Fruit fly (Drosophila melanogaster) whole organism, embryonic: Measurements from ENCODE around the gene CG34435.

ENCODE experiments used
- Asciz ChIP-seq: fragments of 200-800 bp; sonication (Bioruptor generic); optimal IDR thresholded peaks from 2 replicates; lab custom pipeline; 2017; ENCODE audit warnings: missing biosample characterization, mild to moderate bottlenecking, missing genetic modification characterization, missing genetic modification reagents
- BEAF-32 ChIP-seq: fragments of 200-800 bp; sonication (Bioruptor generic); optimal IDR thresholded peaks from 3 replicates; lab custom pipeline; 2017; ENCODE audit warnings: missing biosample characterization, missing genetic modification characterization, mild to moderate bottlenecking, moderate library complexity, missing genetic modification reagents
- BtbVII ChIP-seq: fragments of 200-800 bp; sonication (Bioruptor generic); optimal IDR thresholded peaks from 3 replicates; lab custom pipeline; 2017; ENCODE audit warnings: missing biosample characterization, mild to moderate bottlenecking, missing genetic modification characterization
- C15 ChIP-seq: fragments of 200-800 bp; sonication (Bioruptor generic); IDR thresholded peaks from 3 replicates; pipeline ENCODE4 v1.3.6; 2022; ENCODE audit warnings: missing biosample characterization, missing genetic modification characterization
- CG10274 ChIP-seq: fragments of 200-800 bp; sonication (Bioruptor generic); optimal IDR thresholded peaks from 3 replicates; lab custom pipeline; 2017; ENCODE audit warnings: missing biosample characterization, mild to moderate bottlenecking, missing genetic modification characterization
- CG10366 ChIP-seq: fragments of 200-800 bp; sonication (Bioruptor generic); IDR thresholded peaks from 2 replicates; pipeline ENCODE4 v1.3.6; 2022; ENCODE audit warnings: missing biosample characterization, missing genetic modification characterization
- CG12071 ChIP-seq: fragments of 200-800 bp; sonication (Bioruptor generic); optimal IDR thresholded peaks from 3 replicates; lab custom pipeline; 2018; ENCODE audit warnings: missing biosample characterization, mild to moderate bottlenecking, missing genetic modification characterization
- CG12299 ChIP-seq: fragments of 200-800 bp; sonication (Bioruptor generic); optimal IDR thresholded peaks from 2 replicates; lab custom pipeline; 2018; ENCODE audit warnings: missing biosample characterization, mild to moderate bottlenecking, missing genetic modification characterization
- CG12744 ChIP-seq: fragments of 200-800 bp; sonication (Bioruptor generic); optimal IDR thresholded peaks from 2 replicates; lab custom pipeline; 2016; ENCODE audit warnings: missing biosample characterization, missing genetic modification characterization
- CG14050 ChIP-seq: fragments of 200-800 bp; sonication (Bioruptor generic); IDR thresholded peaks from 3 replicates; pipeline ENCODE4 v1.3.6; 2022; ENCODE audit warnings: missing biosample characterization, missing genetic modification characterization
- CG14860 ChIP-seq: fragments of 200-800 bp; sonication (Bioruptor generic); IDR thresholded peaks from 3 replicates; pipeline ENCODE4 v1.3.6; 2022; ENCODE audit warnings: missing biosample characterization, missing genetic modification characterization; ENCODE audit not compliant: partially characterized antibody
- CG15269 ChIP-seq: fragments of 200-800 bp; sonication (Bioruptor generic); optimal IDR thresholded peaks from 2 replicates; lab custom pipeline; 2018; ENCODE audit warnings: missing biosample characterization, mild to moderate bottlenecking, missing genetic modification characterization, moderate library complexity
- CG18476 ChIP-seq: fragments of 200-800 bp; sonication (Bioruptor generic); optimal IDR thresholded peaks from 2 replicates; lab custom pipeline; 2016; ENCODE audit warnings: missing biosample characterization, mild to moderate bottlenecking, missing genetic modification characterization
- CG2120 ChIP-seq: fragments of 200-800 bp; sonication (Bioruptor generic); optimal IDR thresholded peaks from 3 replicates; lab custom pipeline; 2016; ENCODE audit warnings: missing biosample characterization, missing genetic modification characterization
- CG2129 ChIP-seq: fragments of 200-800 bp; sonication (Bioruptor generic); IDR thresholded peaks from 2 replicates; pipeline ENCODE4 v1.3.6; 2022; ENCODE audit warnings: missing biosample characterization, missing genetic modification characterization; ENCODE audit not compliant: partially characterized antibody
- CG2889 ChIP-seq: fragments of 200-800 bp; sonication (Bioruptor generic); IDR thresholded peaks from 3 replicates; pipeline ENCODE4 v1.3.6; 2022; ENCODE audit warnings: missing biosample characterization, missing genetic modification characterization
- CG30020 ChIP-seq: fragments of 200-800 bp; optimal IDR thresholded peaks from 2 replicates; lab custom pipeline; 2019; ENCODE audit warnings: missing biosample characterization, mild to moderate bottlenecking, missing genetic modification characterization, moderate library complexity
- CG31365 ChIP-seq: fragments of 200-800 bp; sonication (Bioruptor generic); optimal IDR thresholded peaks from 2 replicates; lab custom pipeline; 2018; ENCODE audit warnings: missing biosample characterization, mild to moderate bottlenecking, missing genetic modification characterization
- CG4820 ChIP-seq: fragments of 200-800 bp; sonication (Bioruptor generic); optimal IDR thresholded peaks from 3 replicates; lab custom pipeline; 2016; ENCODE audit warnings: missing biosample characterization, missing genetic modification characterization
- CG6813 ChIP-seq: fragments of 200-800 bp; sonication (Bioruptor generic); optimal IDR thresholded peaks from 2 replicates; lab custom pipeline; 2017; ENCODE audit warnings: missing biosample characterization, missing genetic modification characterization, mild to moderate bottlenecking, moderate library complexity, missing genetic modification reagents
- CG7357 ChIP-seq: fragments of 200-800 bp; sonication (Bioruptor generic); IDR thresholded peaks from 3 replicates; pipeline ENCODE4 v1.3.6; 2022; ENCODE audit warnings: missing biosample characterization, missing genetic modification characterization
- CG7786 ChIP-seq: fragments of 200-800 bp; sonication (Bioruptor generic); optimal IDR thresholded peaks from 2 replicates; lab custom pipeline; 2016; ENCODE audit warnings: missing biosample characterization, missing genetic modification characterization
- Dip3 ChIP-seq: fragments of 200-800 bp; sonication (Bioruptor generic); optimal IDR thresholded peaks from 3 replicates; lab custom pipeline; 2016; ENCODE audit warnings: missing biosample characterization, missing genetic modification characterization
- Fer3 ChIP-seq: fragments of 200-800 bp; sonication (Bioruptor generic); optimal IDR thresholded peaks from 2 replicates; lab custom pipeline; 2018; ENCODE audit warnings: missing biosample characterization, mild to moderate bottlenecking, missing genetic modification characterization, moderate library complexity
- HHEX ChIP-seq: fragments of 200-800 bp; sonication (Bioruptor generic); optimal IDR thresholded peaks from 3 replicates; lab custom pipeline; 2017; ENCODE audit warnings: missing biosample characterization, mild to moderate bottlenecking, missing genetic modification characterization, missing genetic modification reagents
- HLH3B ChIP-seq: fragments of 200-800 bp; sonication (Bioruptor generic); IDR thresholded peaks from 2 replicates; pipeline ENCODE4 v1.3.6; 2022; ENCODE audit warnings: missing biosample characterization, missing genetic modification characterization
- Max ChIP-seq: fragments of 200-800 bp; sonication (Bioruptor generic); optimal IDR thresholded peaks from 2 replicates; lab custom pipeline; 2016; ENCODE audit warnings: missing biosample characterization, mild to moderate bottlenecking, missing genetic modification characterization
- Meics ChIP-seq: fragments of 200-800 bp; sonication (Bioruptor generic); optimal IDR thresholded peaks from 2 replicates; lab custom pipeline; 2017; ENCODE audit warnings: missing biosample characterization, mild to moderate bottlenecking, missing genetic modification characterization
- Rx ChIP-seq: fragments of 200-800 bp; sonication (Bioruptor generic); IDR thresholded peaks from 2 replicates; pipeline ENCODE4 v1.3.6; 2022; ENCODE audit warnings: missing biosample characterization, missing genetic modification characterization
- Sox102F ChIP-seq: fragments of 200-800 bp; sonication (Bioruptor generic); optimal IDR thresholded peaks from 2 replicates; lab custom pipeline; 2018; ENCODE audit warnings: missing biosample characterization, mild to moderate bottlenecking, missing genetic modification characterization, moderate library complexity
- TFAM ChIP-seq: fragments of 200-800 bp; sonication (Bioruptor generic); optimal IDR thresholded peaks from 2 replicates; lab custom pipeline; 2017; ENCODE audit warnings: missing biosample characterization, missing genetic modification characterization, inconsistent platforms
- ato ChIP-seq: fragments of 200-800 bp; sonication (Bioruptor generic); IDR thresholded peaks from 2 replicates; pipeline ENCODE4 v1.3.6; 2022; ENCODE audit warnings: missing biosample characterization, missing genetic modification characterization; ENCODE audit not compliant: partially characterized antibody
- eyg ChIP-seq: fragments of 200-800 bp; sonication (Bioruptor generic); optimal IDR thresholded peaks from 3 replicates; lab custom pipeline; 2016; ENCODE audit warnings: missing biosample characterization, missing genetic modification characterization
- fd64A ChIP-seq: fragments of 200-800 bp; sonication (Bioruptor generic); optimal IDR thresholded peaks from 3 replicates; lab custom pipeline; 2018; ENCODE audit warnings: missing biosample characterization, mild to moderate bottlenecking, missing genetic modification characterization
- fru ChIP-seq: fragments of >200 bp; optimal IDR thresholded peaks from 2 replicates; lab custom pipeline; 2017
- gce ChIP-seq: fragments of 200-800 bp; sonication (Bioruptor generic); IDR thresholded peaks from 3 replicates; pipeline ENCODE4 v1.3.6; 2022; ENCODE audit warnings: missing biosample characterization, missing genetic modification characterization
- gcm ChIP-seq: fragments of 200-800 bp; sonication (Bioruptor generic); optimal IDR thresholded peaks from 2 replicates; lab custom pipeline; 2019; ENCODE audit warnings: missing biosample characterization, mild to moderate bottlenecking, missing genetic modification characterization, moderate library complexity
- inv ChIP-seq: fragments of 200-800 bp; sonication (Bioruptor generic); IDR thresholded peaks from 2 replicates; pipeline ENCODE4 v1.3.6; 2022; ENCODE audit warnings: missing biosample characterization, missing genetic modification characterization; ENCODE audit not compliant: partially characterized antibody
- lov ChIP-seq, 2 experiments: fragments of 200-800 bp in 1 of 2; fragments of >200 bp in 1 of 2; sonication (Bioruptor generic) in 1 of 2; IDR thresholded peaks in 1 of 2; optimal IDR thresholded peaks in 1 of 2; 2 replicates in 1 of 2; 3 replicates in 1 of 2; pipeline versions ENCODE4 v1.3.6 to Lab custom; 2017 to 2022; ENCODE audit warnings: missing biosample characterization in 1 of 2, missing genetic modification characterization in 1 of 2
- luna ChIP-seq: fragments of 200-800 bp; sonication (Bioruptor generic); optimal IDR thresholded peaks from 2 replicates; lab custom pipeline; 2016; ENCODE audit warnings: missing biosample characterization, missing genetic modification characterization
- nerfin-2 ChIP-seq: fragments of 200-800 bp; sonication (Bioruptor generic); IDR thresholded peaks from 2 replicates; pipeline ENCODE4 v1.3.6; 2022; ENCODE audit warnings: missing biosample characterization, missing genetic modification characterization; ENCODE audit not compliant: partially characterized antibody
- nom ChIP-seq: fragments of 200-800 bp; sonication (Bioruptor generic); optimal IDR thresholded peaks from 2 replicates; lab custom pipeline; 2017; ENCODE audit warnings: missing biosample characterization, missing genetic modification characterization, mild to moderate bottlenecking, moderate library complexity, missing genetic modification reagents
- onecut ChIP-seq: fragments of 200-800 bp; sonication (Bioruptor generic); IDR thresholded peaks from 2 replicates; pipeline ENCODE4 v1.3.6; 2022; ENCODE audit warnings: missing biosample characterization, missing genetic modification characterization
- sd ChIP-seq: fragments of 200-800 bp; sonication (Bioruptor generic); optimal IDR thresholded peaks from 3 replicates; lab custom pipeline; 2018; ENCODE audit warnings: missing biosample characterization, mild to moderate bottlenecking, missing genetic modification characterization, moderate library complexity
- sisA ChIP-seq: fragments of 200-800 bp; sonication (Bioruptor generic); IDR thresholded peaks from 2 replicates; pipeline ENCODE4 v1.3.6; 2022; ENCODE audit warnings: missing biosample characterization, missing genetic modification characterization
- slp2 ChIP-seq: fragments of 200-800 bp; sonication (Bioruptor generic); optimal IDR thresholded peaks from 2 replicates; lab custom pipeline; 2016; ENCODE audit warnings: missing biosample characterization, missing genetic modification characterization
- tin ChIP-seq: fragments of 200-800 bp; sonication (Bioruptor generic); optimal IDR thresholded peaks from 3 replicates; lab custom pipeline; 2016; ENCODE audit warnings: missing biosample characterization, missing genetic modification characterization
- trem ChIP-seq: fragments of 200-800 bp; optimal IDR thresholded peaks from 3 replicates; lab custom pipeline; 2019; ENCODE audit warnings: missing biosample characterization, mild to moderate bottlenecking, missing genetic modification characterization, moderate library complexity
- usp ChIP-seq: fragments of >200 bp; optimal IDR thresholded peaks from 2 replicates; lab custom pipeline; 2017; ENCODE audit warnings: missing biosample characterization, missing genetic modification characterization
- zen2 ChIP-seq: fragments of 200-800 bp; sonication (Bioruptor generic); IDR thresholded peaks from 3 replicates; pipeline ENCODE4 v1.3.6; 2022; ENCODE audit warnings: missing biosample characterization, missing genetic modification characterization; ENCODE audit not compliant: partially characterized antibody

CG34435 gene

dm6 chrX:5604181-5604580 lies 10.1 kb downstream of the CG34435 start (continued):
- TF ChIP-seq trem (peak; percentile 11), slp2 (GFP tag; lab: Kevin White, UChicago) (no peak), Asciz (GFP tag; lab: Kevin White, UChicago) (no peak), nerfin-2 (GFP tag; lab: Robert Waterston, UW) (no peak), CG2129 (no peak), Meics (peak; percentile 31), ato (GFP tag; lab: Robert Waterston, UW) (no peak), BEAF-32 (no peak), C15 (GFP tag; lab: Robert Waterston, UW) (no peak), CG31365 (tag; lab: Kevin White, UChicago) (no peak), sd (tag; lab: Kevin White, UChicago) (no peak), Dip3 (no peak), CG18476 (GFP tag; lab: Kevin White, UChicago) (no peak), luna (GFP tag; lab: Kevin White, UChicago) (no peak), CG15269 (tag; lab: Kevin White, UChicago) (no peak), fd64A (GFP tag; lab: Kevin White, UChicago) (no peak), lov (optimal IDR thresholded peaks at IDR 0.05; lab: Kevin White, UChicago) (no peak), lov (GFP tag; IDR thresholded peaks at IDR 0.05; lab: Robert Waterston, UW) (no peak), BtbVII (GFP tag; lab: Kevin White, UChicago) (no peak), CG10366 (GFP tag; lab: Robert Waterston, UW) (peak; percentile 17; the same call in 1 of the 2 replicates), zen2 (no peak), CG7786 (GFP tag; lab: Kevin White, UChicago) (peak; percentile 15), CG14050 (GFP tag; lab: Robert Waterston, UW) (no peak), eyg (no peak), HHEX (GFP tag; lab: Kevin White, UChicago) (no peak), tin (GFP tag; lab: Kevin White, UChicago) (no peak), gcm (GFP tag; lab: Kevin White, UChicago) (no peak), CG14860 (GFP tag; lab: Robert Waterston, UW) (no peak), CG12744 (GFP tag; lab: Kevin White, UChicago) (no peak), onecut (GFP tag; lab: Robert Waterston, UW) (0 out of 2 replicates have a peak, but pooled peaks have one; percentile 16), CG12071 (GFP tag; lab: Kevin White, UChicago) (no peak), sisA (GFP tag; lab: Robert Waterston, UW) (peak; percentile 44; the same call in 1 of the 2 replicates), CG10274 (no peak), CG4820 (GFP tag; lab: Kevin White, UChicago) (peak; percentile 27), fru (no peak), HLH3B (GFP tag; lab: Robert Waterston, UW) (no peak), CG2120 (GFP tag; lab: Kevin White, UChicago) (peak; percentile 37), CG7357 (GFP tag; lab: Robert Waterston, UW) (0 out of 3 replicates have a peak, but pooled peaks have one; percentile 25), Sox102F (GFP tag; lab: Kevin White, UChicago) (peak; percentile 13), nom (GFP tag; lab: Kevin White, UChicago) (no peak), CG30020 (tag; lab: Kevin White, UChicago) (no peak), inv (GFP tag; lab: Robert Waterston, UW) (no peak), gce (GFP tag; lab: Robert Waterston, UW) (no peak), CG6813 (GFP tag; lab: Kevin White, UChicago) (peak; percentile 27), usp (no peak), Rx (GFP tag; lab: Robert Waterston, UW) (no peak), Fer3 (tag; lab: Kevin White, UChicago) (peak; percentile 14), CG12299 (tag; lab: Kevin White, UChicago) (no peak), CG2889 (GFP tag; lab: Robert Waterston, UW) (no peak), TFAM (GFP tag; lab: Kevin White, UChicago) (no peak), Max (no peak)
